Worm (Caenorhabditis elegans) whole organism, L3 larva: ENCODE measurements around the gene nas-28.

Experiments
- ama-1 ChIP-seq: fragments of 150-350 bp; optimal IDR thresholded peaks from 2 replicates; lab custom pipeline; 2018
- elt-2 ChIP-seq: sonication (generic microtip); optimal IDR thresholded peaks from 2 replicates; lab custom pipeline; 2016; ENCODE audit warnings: missing genetic modification reagents, mild to moderate bottlenecking, missing genetic modification characterization, missing compliant biosample characterization
- nfya-1 ChIP-seq: sonication (generic microtip); optimal IDR thresholded peaks from 2 replicates; lab custom pipeline; 2017; ENCODE audit warnings: missing genetic modification characterization, mild to moderate bottlenecking, missing compliant biosample characterization, antibody characterized with exemption, moderate library complexity; ENCODE audit not compliant: insufficient read depth
- unc-62 ChIP-seq: fragments of 150-350 bp; sonication (generic microtip); optimal IDR thresholded peaks from 4 replicates; lab custom pipeline; 2014; ENCODE audit warnings: missing biosample characterization, missing genetic modification reagents, missing genetic modification characterization

ce11 chrIII:6145309-6145708 lies 37.7 kb downstream of the nas-28 start:
- TF ChIP-seq elt-2 (tag; lab: Kevin White, UChicago) = peak; percentile 42
- TF ChIP-seq ama-1 (lab: Kevin White, UChicago) = peak; percentile 6
- no peak for TF ChIP-seq nfya-1 (tag; lab: Kevin White, UChicago)
- no peak for TF ChIP-seq unc-62
